Worm (Caenorhabditis elegans): ENCODE data around the gene mcd-1.

DNA sequence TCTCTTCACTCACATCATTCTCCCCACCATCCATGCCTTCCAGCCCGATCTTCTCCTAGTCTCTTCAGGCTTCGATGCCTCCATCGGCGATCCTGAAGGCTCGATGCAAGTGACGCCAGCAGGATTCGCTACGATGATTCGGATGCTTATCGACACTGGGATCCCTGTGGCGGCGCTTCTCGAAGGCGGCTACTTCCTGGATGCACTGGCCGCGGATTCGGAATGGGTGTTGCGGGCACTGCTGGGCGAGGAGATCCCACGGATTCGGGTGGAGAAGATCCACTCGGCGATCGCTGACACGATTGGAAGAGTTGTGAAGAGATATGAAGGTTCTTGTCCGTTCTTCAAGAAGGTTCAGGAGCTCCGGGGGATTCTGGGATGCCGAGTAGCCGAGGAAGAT, 1.9 kb upstream of the mcd-1 start:
- TF ChIP-seq him-1 (tag; optimal IDR thresholded peaks at IDR 0.05) (no peak), dao-5 (tag; optimal IDR thresholded peaks at IDR 0.05) (no peak)

All from whole organism, L4/young adult.